Fruit fly (Drosophila melanogaster) whole organism, embryonic: ENCODE measurements around the gene her.

Experiments used
- B-H2 ChIP-seq: fragments of 200-800 bp; sonication (Bioruptor generic); optimal IDR thresholded peaks from 2 replicates; lab custom pipeline; 2018; ENCODE audit warnings: missing biosample characterization, mild to moderate bottlenecking, missing genetic modification characterization
- CG10431 ChIP-seq: fragments of 200-800 bp; sonication (Bioruptor generic); optimal IDR thresholded peaks from 3 replicates; lab custom pipeline; 2018; ENCODE audit warnings: missing biosample characterization, mild to moderate bottlenecking, missing genetic modification characterization
- CG10543 ChIP-seq: fragments of 200-800 bp; sonication (Bioruptor generic); optimal IDR thresholded peaks from 3 replicates; lab custom pipeline; 2017; ENCODE audit warnings: missing biosample characterization, mild to moderate bottlenecking, missing genetic modification characterization, moderate library complexity
- CG10979 ChIP-seq: fragments of 200-800 bp; sonication (Bioruptor generic); optimal IDR thresholded peaks from 2 replicates; lab custom pipeline; 2018; ENCODE audit warnings: missing biosample characterization, mild to moderate bottlenecking, missing genetic modification characterization, moderate library complexity
- CG11247 ChIP-seq: fragments of 200-800 bp; sonication (Bioruptor generic); IDR thresholded peaks from 2 replicates; pipeline ENCODE4 v1.3.6; 2022; ENCODE audit warnings: missing biosample characterization, missing genetic modification characterization
- CG14965 ChIP-seq: fragments of 200-800 bp; sonication (Bioruptor generic); optimal IDR thresholded peaks from 2 replicates; lab custom pipeline; 2016; ENCODE audit warnings: missing biosample characterization, missing genetic modification characterization, borderline replicate concordance
- CG15601 ChIP-seq: fragments of 200-800 bp; sonication (Bioruptor generic); optimal IDR thresholded peaks from 3 replicates; lab custom pipeline; 2019; ENCODE audit warnings: missing biosample characterization, mild to moderate bottlenecking, missing genetic modification characterization, moderate library complexity
- CG16779 ChIP-seq: fragments of 200-800 bp; sonication (Bioruptor generic); IDR thresholded peaks from 2 replicates; pipeline ENCODE4 v1.3.6; 2022; ENCODE audit warnings: missing biosample characterization, missing genetic modification characterization
- CG17361 ChIP-seq: fragments of 200-800 bp; sonication (Bioruptor generic); IDR thresholded peaks from 3 replicates; pipeline ENCODE4 v1.3.6; 2022; ENCODE audit warnings: missing biosample characterization, missing genetic modification characterization
- CG17802 ChIP-seq: fragments of 200-800 bp; sonication (Bioruptor generic); optimal IDR thresholded peaks from 2 replicates; lab custom pipeline; 2018; ENCODE audit warnings: missing biosample characterization, mild to moderate bottlenecking, missing genetic modification characterization, moderate library complexity
- CG2116 ChIP-seq: fragments of 200-800 bp; sonication (Bioruptor generic); optimal IDR thresholded peaks from 3 replicates; lab custom pipeline; 2018; ENCODE audit warnings: missing biosample characterization, mild to moderate bottlenecking, missing genetic modification characterization
- CG2129 ChIP-seq: fragments of 200-800 bp; sonication (Bioruptor generic); IDR thresholded peaks from 2 replicates; pipeline ENCODE4 v1.3.6; 2022; ENCODE audit warnings: missing biosample characterization, missing genetic modification characterization; ENCODE audit not compliant: partially characterized antibody
- CG3847 ChIP-seq: fragments of 200-800 bp; sonication (Bioruptor generic); IDR thresholded peaks from 2 replicates; pipeline ENCODE4 v1.3.6; 2022; ENCODE audit warnings: missing biosample characterization, missing genetic modification characterization
- CG4282 ChIP-seq: fragments of 200-800 bp; sonication (Bioruptor generic); optimal IDR thresholded peaks from 2 replicates; lab custom pipeline; 2016; ENCODE audit warnings: missing biosample characterization, missing genetic modification characterization
- CG4424 ChIP-seq: fragments of 200-800 bp; sonication (Bioruptor generic); optimal IDR thresholded peaks from 3 replicates; lab custom pipeline; 2016; ENCODE audit warnings: missing biosample characterization, missing genetic modification characterization
- CG4730 ChIP-seq: fragments of 200-800 bp; sonication (Bioruptor generic); IDR thresholded peaks from 2 replicates; pipeline ENCODE4 v1.3.6; 2022; ENCODE audit warnings: missing biosample characterization, missing genetic modification characterization
- CG9215 ChIP-seq: fragments of 200-800 bp; sonication (Bioruptor generic); IDR thresholded peaks from 2 replicates; pipeline ENCODE4 v1.3.6; 2022; ENCODE audit warnings: missing biosample characterization, missing genetic modification characterization
- Doc2 ChIP-seq: fragments of 200-800 bp; sonication (Bioruptor generic); IDR thresholded peaks from 2 replicates; pipeline ENCODE4 v1.3.6; 2022; ENCODE audit warnings: missing biosample characterization, missing genetic modification characterization
- Elba2 ChIP-seq: fragments of 200-800 bp; sonication (Bioruptor generic); optimal IDR thresholded peaks from 3 replicates; lab custom pipeline; 2016; ENCODE audit warnings: missing biosample characterization, missing genetic modification characterization
- Fer3 ChIP-seq: fragments of 200-800 bp; sonication (Bioruptor generic); optimal IDR thresholded peaks from 2 replicates; lab custom pipeline; 2018; ENCODE audit warnings: missing biosample characterization, mild to moderate bottlenecking, missing genetic modification characterization, moderate library complexity
- HLH54F ChIP-seq: fragments of 200-800 bp; sonication (Bioruptor generic); optimal IDR thresholded peaks from 3 replicates; lab custom pipeline; 2016; ENCODE audit warnings: missing biosample characterization, missing genetic modification characterization
- Hr51 ChIP-seq, 2 experiments: fragments of 200-800 bp; sonication (Bioruptor generic); optimal IDR thresholded peaks; 2 replicates in 1 of 2; 3 replicates in 1 of 2; lab custom pipeline; 2016 to 2018; ENCODE audit warnings: missing biosample characterization in 2 of 2, missing genetic modification characterization in 2 of 2, mild to moderate bottlenecking in 1 of 2, moderate library complexity in 1 of 2
- Lpt ChIP-seq: fragments of >200 bp; optimal IDR thresholded peaks from 2 replicates; lab custom pipeline; 2018; ENCODE audit warnings: missing biosample characterization, missing genetic modification characterization
- Med ChIP-seq: fragments of 200-800 bp; sonication (Bioruptor generic); peaks from one replicate; lab custom pipeline; 2016; ENCODE audit warnings: missing biosample characterization, missing genetic modification characterization, mild to moderate bottlenecking, inconsistent platforms, moderate library complexity
- Mrtf ChIP-seq: fragments of 200-800 bp; sonication (Bioruptor generic); IDR thresholded peaks from 3 replicates; pipeline ENCODE4 v1.3.6; 2022; ENCODE audit warnings: missing biosample characterization, missing genetic modification characterization
- NC2α ChIP-seq: fragments of 200-800 bp; sonication (Bioruptor generic); optimal IDR thresholded peaks from 2 replicates; lab custom pipeline; 2016; ENCODE audit warnings: missing biosample characterization, missing genetic modification characterization
- NC2β ChIP-seq: fragments of 200-800 bp; sonication (Bioruptor generic); optimal IDR thresholded peaks from 2 replicates; lab custom pipeline; 2016; ENCODE audit warnings: missing biosample characterization, missing genetic modification characterization
- Rfx ChIP-seq: fragments of 200-800 bp; sonication (Bioruptor generic); IDR thresholded peaks from 2 replicates; pipeline ENCODE4 v1.3.6; 2022; ENCODE audit warnings: missing biosample characterization, missing genetic modification characterization
- Xbp1 ChIP-seq: fragments of 200-800 bp; sonication (Bioruptor generic); optimal IDR thresholded peaks from 3 replicates; lab custom pipeline; 2016; ENCODE audit warnings: missing biosample characterization, mild to moderate bottlenecking, missing genetic modification characterization
- ac ChIP-seq: fragments of 200-800 bp; sonication (Bioruptor generic); optimal IDR thresholded peaks from 3 replicates; lab custom pipeline; 2017; ENCODE audit warnings: missing biosample characterization, mild to moderate bottlenecking, missing genetic modification characterization
- cad ChIP-seq: fragments of >200 bp; optimal IDR thresholded peaks from 2 replicates; lab custom pipeline; 2017; ENCODE audit warnings: missing biosample characterization, missing genetic modification characterization
- cas ChIP-seq: fragments of 200-800 bp; sonication (Bioruptor generic); IDR thresholded peaks from 2 replicates; pipeline ENCODE4 v1.3.6; 2022; ENCODE audit warnings: missing biosample characterization, missing genetic modification characterization
- chif ChIP-seq, 2 experiments: fragments of 200-800 bp; sonication (Bioruptor generic); optimal IDR thresholded peaks; 3 replicates each; lab custom pipeline; 2016; ENCODE audit warnings: missing biosample characterization in 2 of 2, missing genetic modification characterization in 2 of 2
- ci ChIP-seq: fragments of 200-800 bp; sonication (Bioruptor generic); IDR thresholded peaks from 3 replicates; pipeline ENCODE4 v1.3.6; 2022; ENCODE audit warnings: missing biosample characterization, missing genetic modification characterization
- dmrt11E ChIP-seq: fragments of 200-800 bp; sonication (Bioruptor generic); optimal IDR thresholded peaks from 3 replicates; lab custom pipeline; 2018; ENCODE audit warnings: missing biosample characterization, mild to moderate bottlenecking, missing genetic modification characterization, moderate library complexity
- dmrt99B ChIP-seq: fragments of 200-800 bp; sonication (Bioruptor generic); optimal IDR thresholded peaks from 2 replicates; lab custom pipeline; 2018; ENCODE audit warnings: missing biosample characterization, mild to moderate bottlenecking, missing genetic modification characterization, moderate library complexity
- dpn ChIP-seq, 2 experiments: fragments of 200-800 bp; sonication (Bioruptor generic); optimal IDR thresholded peaks; 3 replicates each; lab custom pipeline; 2016; ENCODE audit warnings: missing biosample characterization in 2 of 2, missing genetic modification characterization in 2 of 2
- ewg ChIP-seq: fragments of 200-800 bp; sonication (Bioruptor generic); optimal IDR thresholded peaks from 3 replicates; lab custom pipeline; 2017; ENCODE audit warnings: mild to moderate bottlenecking, missing biosample characterization, missing genetic modification reagents, missing genetic modification characterization
- fd64A ChIP-seq: fragments of 200-800 bp; sonication (Bioruptor generic); optimal IDR thresholded peaks from 3 replicates; lab custom pipeline; 2018; ENCODE audit warnings: missing biosample characterization, mild to moderate bottlenecking, missing genetic modification characterization
- lbe ChIP-seq: fragments of 200-800 bp; sonication (Bioruptor generic); optimal IDR thresholded peaks from 2 replicates; lab custom pipeline; 2016; ENCODE audit warnings: missing biosample characterization, mild to moderate bottlenecking, missing genetic modification characterization
- pfk ChIP-seq: fragments of 200-800 bp; sonication (Bioruptor generic); optimal IDR thresholded peaks from 2 replicates; lab custom pipeline; 2018; ENCODE audit warnings: missing biosample characterization, mild to moderate bottlenecking, missing genetic modification characterization, moderate library complexity
- prd ChIP-seq, 3 experiments: fragments of >200 bp in 2 of 3; fragments of 200-800 bp in 1 of 3; sonication (Bioruptor generic) in 1 of 3; optimal IDR thresholded peaks in 2 of 3; IDR thresholded peaks in 1 of 3; 2 replicates in 2 of 3; 3 replicates in 1 of 3; pipeline versions ENCODE4 v1.3.6 to Lab custom; 2017 to 2022; ENCODE audit warnings: missing biosample characterization in 1 of 3, missing genetic modification characterization in 1 of 3
- pum ChIP-seq: fragments of 200-800 bp; sonication (Bioruptor generic); optimal IDR thresholded peaks from 2 replicates; lab custom pipeline; 2016; ENCODE audit warnings: missing biosample characterization, missing genetic modification characterization
- ranshi ChIP-seq: fragments of 200-800 bp; sonication (Bioruptor generic); IDR thresholded peaks from 2 replicates; pipeline ENCODE4 v1.3.6; 2022; ENCODE audit warnings: missing biosample characterization, missing genetic modification characterization
- ro ChIP-seq: fragments of 200-800 bp; sonication (Bioruptor generic); IDR thresholded peaks from 2 replicates; pipeline ENCODE4 v1.3.6; 2022; ENCODE audit warnings: missing biosample characterization, missing genetic modification characterization
- sens ChIP-seq: fragments of 200-800 bp; sonication (Bioruptor generic); peaks from one replicate; lab custom pipeline; 2016; ENCODE audit warnings: missing biosample characterization, missing genetic modification characterization
- sima ChIP-seq: fragments of 200-800 bp; sonication (Bioruptor generic); optimal IDR thresholded peaks from 2 replicates; lab custom pipeline; 2016; ENCODE audit warnings: missing biosample characterization, missing genetic modification characterization
- slbo ChIP-seq: fragments of 200-800 bp; sonication (Bioruptor generic); IDR thresholded peaks from 2 replicates; pipeline ENCODE4 v1.3.6; 2022; ENCODE audit warnings: missing biosample characterization, missing genetic modification characterization
- tgo ChIP-seq: fragments of 200-800 bp; sonication (Bioruptor generic); IDR thresholded peaks from 3 replicates; pipeline ENCODE4 v1.3.6; 2022; ENCODE audit warnings: missing biosample characterization, missing genetic modification characterization

Gene her

DNA sequence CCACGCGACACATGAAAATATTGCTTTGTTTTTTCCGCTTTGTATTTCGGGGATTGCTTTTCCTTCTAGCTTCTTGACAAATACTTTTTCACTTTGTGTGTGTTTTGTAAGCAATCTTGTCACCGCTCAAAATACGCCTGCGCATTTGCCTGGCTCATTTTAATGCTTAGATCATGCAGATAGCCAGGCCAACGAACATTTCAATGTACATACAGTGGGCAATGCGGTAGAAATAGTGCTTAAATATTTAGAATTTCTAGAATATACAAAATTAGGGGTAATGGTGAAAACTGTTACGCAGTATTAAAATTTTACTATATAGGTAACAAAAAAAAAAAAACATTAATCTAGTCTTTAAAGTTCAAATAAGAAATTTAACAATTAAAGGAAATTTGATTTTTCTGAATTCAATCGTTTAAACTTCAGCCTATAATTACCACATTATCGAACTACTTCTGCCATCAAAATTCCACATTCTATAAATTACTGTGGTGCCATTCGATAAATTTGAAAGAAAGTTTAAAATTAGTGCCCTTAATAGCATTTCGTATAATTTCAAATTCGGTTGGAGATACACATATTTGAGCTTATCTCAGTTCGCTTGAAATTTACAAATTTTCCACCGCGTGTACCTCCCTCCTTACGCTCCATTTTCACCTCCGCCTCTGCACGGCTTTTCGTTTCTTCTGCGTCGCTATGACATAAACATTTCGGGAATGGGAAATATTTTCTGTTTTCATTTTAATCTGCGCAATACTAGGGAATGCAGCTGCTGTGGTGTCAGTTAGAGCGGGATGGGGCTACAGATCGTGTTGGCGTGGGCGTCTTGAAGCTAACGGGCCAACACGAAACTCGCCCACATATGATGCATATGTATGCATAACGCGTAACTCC, 30.1 kb downstream of the her start (continued):
- no peak for TF ChIP-seq B-H2
- TF ChIP-seq Fer3 = no peak
- TF ChIP-seq pum (GFP tag; lab: Kevin White, UChicago) = no peak
- TF ChIP-seq fd64A (GFP tag; lab: Kevin White, UChicago) = no peak
- TF ChIP-seq Rfx (GFP tag; lab: Robert Waterston, UW) = peak; percentile 59; the same call in 1 of the 2 replicates
- no peak for TF ChIP-seq lbe (GFP tag; lab: Kevin White, UChicago)
- TF ChIP-seq CG10979 (tag; lab: Kevin White, UChicago) = no peak
- TF ChIP-seq ewg (GFP tag; lab: Kevin White, UChicago) = no peak
- no peak for TF ChIP-seq NC2β (GFP tag; lab: Kevin White, UChicago)
- TF ChIP-seq dpn (GFP tag; optimal IDR thresholded peaks at IDR 0.05; lab: Kevin White, UChicago) = peak in 1 of 2 experiments; percentile 36
- no peak for TF ChIP-seq CG4730 (GFP tag; lab: Robert Waterston, UW)
- TF ChIP-seq Doc2 (GFP tag; lab: Robert Waterston, UW) = no peak
- no peak for TF ChIP-seq tgo (GFP tag; lab: Robert Waterston, UW)
- TF ChIP-seq slbo (GFP tag; lab: Robert Waterston, UW) = peak; percentile 17; the same call in 1 of the 2 replicates
- TF ChIP-seq cas (GFP tag; lab: Robert Waterston, UW) = no peak
- no peak for TF ChIP-seq CG17361 (GFP tag; lab: Robert Waterston, UW)
- no peak for TF ChIP-seq CG15601 (tag; lab: Kevin White, UChicago)
- no peak for TF ChIP-seq CG11247 (GFP tag; lab: Robert Waterston, UW)
- TF ChIP-seq ro (GFP tag; lab: Robert Waterston, UW) = no peak
- TF ChIP-seq pfk (GFP tag; lab: Kevin White, UChicago) = no peak
- no peak for TF ChIP-seq CG4282 (GFP tag; lab: Kevin White, UChicago)
- TF ChIP-seq CG2116 (GFP tag; lab: Kevin White, UChicago) = no peak
- TF ChIP-seq CG16779 = no peak
- TF ChIP-seq CG10431 = no peak
- TF ChIP-seq Xbp1 (GFP tag; lab: Kevin White, UChicago) = peak; percentile 8
- TF ChIP-seq Mrtf (GFP tag; lab: Robert Waterston, UW) = no peak
- TF ChIP-seq CG4424 (GFP tag; lab: Kevin White, UChicago) = no peak
- no peak for TF ChIP-seq CG10543 (GFP tag; lab: Kevin White, UChicago)
- no peak for TF ChIP-seq CG17802 (tag; lab: Kevin White, UChicago)
- no peak for TF ChIP-seq NC2α (GFP tag; lab: Kevin White, UChicago)
- TF ChIP-seq cad (GFP tag; lab: Kevin White, UChicago) = no peak
- no peak for TF ChIP-seq CG14965 (GFP tag; lab: Kevin White, UChicago)
- no peak for TF ChIP-seq CG2129 (GFP tag; lab: Robert Waterston, UW)
- no peak for TF ChIP-seq chif (GFP tag; optimal IDR thresholded peaks at IDR 0.05; lab: Kevin White, UChicago)
- TF ChIP-seq CG9215 (GFP tag; lab: Robert Waterston, UW) = no peak
- peak; percentile 77 for TF ChIP-seq Med (GFP tag; lab: Kevin White, UChicago)
- 0 out of 2 replicates have a peak, but pooled peaks have one; percentile 12 for TF ChIP-seq CG3847
- TF ChIP-seq Lpt (GFP tag; lab: Kevin White, UChicago) = no peak
- TF ChIP-seq dmrt99B (tag; lab: Kevin White, UChicago) = peak; percentile 0
- peak; percentile 21 for TF ChIP-seq HLH54F (GFP tag; lab: Kevin White, UChicago)
- no peak for TF ChIP-seq dmrt11E (tag; lab: Kevin White, UChicago)
- TF ChIP-seq prd (optimal IDR thresholded peaks at IDR 0.05; lab: Kevin White, UChicago) = no peak
- TF ChIP-seq prd (GFP tag; IDR thresholded peaks at IDR 0.05; lab: Robert Waterston, UW) = no peak
- TF ChIP-seq sens (GFP tag; lab: Kevin White, UChicago) = peak; percentile 46
- 0 out of 2 replicates have a peak, but pooled peaks have one; percentile 27 for TF ChIP-seq ranshi (GFP tag; lab: Robert Waterston, UW)
- TF ChIP-seq Hr51 (GFP tag; optimal IDR thresholded peaks at IDR 0.05; lab: Kevin White, UChicago) = peak in 1 of 2 experiments; percentile 52
- no peak for TF ChIP-seq ac (GFP tag; lab: Kevin White, UChicago)
- no peak for TF ChIP-seq Elba2
- no peak for TF ChIP-seq sima (GFP tag; lab: Kevin White, UChicago)
- TF ChIP-seq ci (GFP tag; lab: Robert Waterston, UW) = peak; percentile 62; the same call in 1 of the 3 replicates
